Worm (Caenorhabditis elegans) whole organism, L1 larva: ENCODE results near the gene algn-13.

ENCODE experiments used
- C04F5.9 ChIP-seq: sonication (generic microtip); optimal IDR thresholded peaks from 2 replicates; lab custom pipeline; 2016; ENCODE audit warnings: missing genetic modification characterization, missing compliant biosample characterization
- C34B4.2 ChIP-seq: sonication (generic microtip); optimal IDR thresholded peaks from 2 replicates; lab custom pipeline; 2017; ENCODE audit warnings: mild to moderate bottlenecking, missing genetic modification characterization, missing compliant biosample characterization
- F16B12.6 ChIP-seq: fragments of 150-350 bp; optimal IDR thresholded peaks from 2 replicates; lab custom pipeline; 2014; ENCODE audit warnings: missing biosample characterization, missing genetic modification characterization
- aha-1 ChIP-seq: fragments of 150-350 bp; optimal IDR thresholded peaks from 2 replicates; lab custom pipeline; 2014; ENCODE audit warnings: missing biosample characterization, missing genetic modification characterization
- alr-1 ChIP-seq: fragments of 200-800 bp; sonication (Bioruptor generic); optimal IDR thresholded peaks from 2 replicates; lab custom pipeline; 2018; ENCODE audit warnings: borderline replicate concordance, mild to moderate bottlenecking, missing genetic modification characterization, missing compliant biosample characterization
- ama-1 ChIP-seq: fragments of 150-350 bp; optimal IDR thresholded peaks from 2 replicates; lab custom pipeline; 2014
- blmp-1 ChIP-seq: fragments of 150-350 bp; optimal IDR thresholded peaks from 2 replicates; lab custom pipeline; 2014; ENCODE audit warnings: missing biosample characterization, missing genetic modification characterization
- ceh-63 ChIP-seq: fragments of 200-800 bp; sonication (Bioruptor generic); optimal IDR thresholded peaks from 2 replicates; lab custom pipeline; 2018; ENCODE audit warnings: mild to moderate bottlenecking, missing genetic modification characterization, missing compliant biosample characterization
- ceh-82 ChIP-seq, 3 experiments: fragments of 150-350 bp in 1 of 3; sonication (generic microtip) in 2 of 3; optimal IDR thresholded peaks; 2 replicates each; lab custom pipeline; 2014 to 2017; ENCODE audit warnings: missing biosample characterization in 3 of 3, missing genetic modification characterization in 3 of 3
- efl-1 ChIP-seq, 4 experiments: fragments of 150-350 bp; optimal IDR thresholded peaks in 3 of 4; peaks in 1 of 4; 1 replicate in 1 of 4; 2 replicates in 3 of 4; lab custom pipeline; 2014; ENCODE audit warnings: missing biosample characterization in 2 of 4, missing genetic modification characterization in 2 of 4, missing genetic modification reagents in 2 of 4
- egl-13 ChIP-seq: sonication (generic microtip); optimal IDR thresholded peaks from 2 replicates; lab custom pipeline; 2016; ENCODE audit warnings: missing genotype, missing genetic modification reagents, missing genetic modification characterization, missing compliant biosample characterization
- elt-2 ChIP-seq: sonication (generic microtip); optimal IDR thresholded peaks from 2 replicates; lab custom pipeline; 2016; ENCODE audit warnings: missing genetic modification characterization, mild to moderate bottlenecking, inconsistent platforms, missing compliant biosample characterization, missing genetic modification reagents
- elt-3 ChIP-seq, 6 experiments: fragments of 150-350 bp in 1 of 6; sonication (generic microtip); optimal IDR thresholded peaks; 2 replicates each; lab custom pipeline; 2017 to 2018; ENCODE audit warnings: missing biosample characterization in 6 of 6, missing genetic modification characterization in 6 of 6, inconsistent platforms in 1 of 6
- grh-1 ChIP-seq: fragments of 200-800 bp; sonication (Bioruptor generic); IDR thresholded peaks from 2 replicates; pipeline ENCODE4 v1.3.6; 2022; ENCODE audit warnings: missing genetic modification reagents, missing genetic modification characterization, missing compliant biosample characterization
- hlh-4 ChIP-seq: sonication (generic microtip); optimal IDR thresholded peaks from 2 replicates; lab custom pipeline; 2016; ENCODE audit warnings: mild to moderate bottlenecking, missing genetic modification characterization, missing compliant biosample characterization
- irx-1 ChIP-seq: sonication (generic microtip); optimal IDR thresholded peaks from 2 replicates; lab custom pipeline; 2016; ENCODE audit warnings: missing genetic modification characterization, missing compliant biosample characterization
- jun-1 ChIP-seq: fragments of 150-350 bp; optimal IDR thresholded peaks from 2 replicates; lab custom pipeline; 2014; ENCODE audit warnings: missing biosample characterization, missing genetic modification reagents, missing genetic modification characterization
- lin-13 ChIP-seq: fragments of 150-350 bp; optimal IDR thresholded peaks from 2 replicates; lab custom pipeline; 2014; ENCODE audit warnings: missing biosample characterization, missing genetic modification reagents, missing genetic modification characterization
- lin-15B ChIP-seq: fragments of 150-350 bp; sonication (generic microtip); optimal IDR thresholded peaks from 3 replicates; lab custom pipeline; 2014; ENCODE audit warnings: missing biosample characterization, missing genetic modification characterization
- lsy-2 ChIP-seq, 2 experiments: fragments of 150-350 bp; optimal IDR thresholded peaks; 2 replicates each; lab custom pipeline; 2014; ENCODE audit warnings: missing biosample characterization in 2 of 2, missing genetic modification characterization in 2 of 2
- mab-9 ChIP-seq: fragments of 200-800 bp; sonication (Bioruptor generic); IDR thresholded peaks from 2 replicates; pipeline ENCODE4 v1.3.6; 2022; ENCODE audit warnings: missing genetic modification reagents, missing genetic modification characterization, missing compliant biosample characterization
- mef-2 ChIP-seq: fragments of 150-350 bp; optimal IDR thresholded peaks from 2 replicates; lab custom pipeline; 2014; ENCODE audit warnings: missing biosample characterization, missing genetic modification characterization
- mep-1 ChIP-seq: fragments of 150-350 bp; optimal IDR thresholded peaks from 2 replicates; lab custom pipeline; 2014; ENCODE audit warnings: missing biosample characterization, missing genetic modification characterization
- nhr-11 ChIP-seq: fragments of 150-350 bp; optimal IDR thresholded peaks from 2 replicates; lab custom pipeline; 2014; ENCODE audit warnings: missing biosample characterization, missing genetic modification characterization
- nhr-12 ChIP-seq: sonication (generic microtip); optimal IDR thresholded peaks from 2 replicates; lab custom pipeline; 2017; ENCODE audit warnings: missing biosample characterization, missing genetic modification characterization
- nhr-20 ChIP-seq: sonication (generic microtip); optimal IDR thresholded peaks from 2 replicates; lab custom pipeline; 2016; ENCODE audit warnings: mild to moderate bottlenecking, missing genetic modification characterization, missing compliant biosample characterization
- nhr-237 ChIP-seq: fragments of 150-350 bp; optimal IDR thresholded peaks from 2 replicates; lab custom pipeline; 2014; ENCODE audit warnings: missing biosample characterization, missing genetic modification characterization
- nhr-71 ChIP-seq: sonication (generic microtip); optimal IDR thresholded peaks from 2 replicates; lab custom pipeline; 2016; ENCODE audit warnings: mild to moderate bottlenecking, missing genetic modification characterization, moderate library complexity, missing compliant biosample characterization
- nhr-76 ChIP-seq: sonication (generic microtip); optimal IDR thresholded peaks from 2 replicates; lab custom pipeline; 2017; ENCODE audit warnings: missing biosample characterization, missing genetic modification characterization
- nhr-77 ChIP-seq: fragments of 150-350 bp; optimal IDR thresholded peaks from 2 replicates; lab custom pipeline; 2014; ENCODE audit warnings: missing biosample characterization, missing genetic modification characterization
- nhr-84 ChIP-seq: sonication (generic microtip); optimal IDR thresholded peaks from 2 replicates; lab custom pipeline; 2017; ENCODE audit warnings: missing biosample characterization, missing genetic modification characterization
- nhr-85 ChIP-seq: sonication (generic microtip); peaks from one replicate; lab custom pipeline; 2016; ENCODE audit warnings: missing genetic modification characterization, inconsistent platforms, missing compliant biosample characterization
- pag-3 ChIP-seq: sonication (generic microtip); optimal IDR thresholded peaks from 2 replicates; lab custom pipeline; 2017; ENCODE audit warnings: missing genetic modification characterization, mild to moderate bottlenecking, missing compliant biosample characterization, antibody characterized with exemption, borderline replicate concordance; ENCODE audit not compliant: insufficient read depth
- sptf-1 ChIP-seq: fragments of 150-350 bp; optimal IDR thresholded peaks from 2 replicates; lab custom pipeline; 2014; ENCODE audit warnings: missing biosample characterization, missing genetic modification characterization
- sup-37 ChIP-seq: fragments of 200-800 bp; sonication (Bioruptor generic); optimal IDR thresholded peaks from 2 replicates; lab custom pipeline; 2018; ENCODE audit warnings: mild to moderate bottlenecking, missing genetic modification characterization, missing compliant biosample characterization
- tbx-2 ChIP-seq: sonication (generic microtip); optimal IDR thresholded peaks from 2 replicates; lab custom pipeline; 2016; ENCODE audit warnings: missing genetic modification characterization, missing compliant biosample characterization
- unc-130 ChIP-seq: fragments of 150-350 bp; optimal IDR thresholded peaks from 2 replicates; lab custom pipeline; 2017; ENCODE audit warnings: missing biosample characterization, missing genetic modification characterization, inconsistent platforms
- unc-30 ChIP-seq: sonication (generic microtip); optimal IDR thresholded peaks from 2 replicates; lab custom pipeline; 2017; ENCODE audit warnings: missing biosample characterization, missing genetic modification characterization
- unc-86 ChIP-seq: sonication (generic microtip); optimal IDR thresholded peaks from 2 replicates; lab custom pipeline; 2016; ENCODE audit warnings: missing genetic modification characterization, missing compliant biosample characterization
- unc-98 ChIP-seq: fragments of 200-800 bp; sonication (Bioruptor generic); IDR thresholded peaks from 2 replicates; pipeline ENCODE4 v1.3.6; 2022; ENCODE audit warnings: missing genetic modification characterization, missing compliant biosample characterization
- ztf-11 ChIP-seq, 2 experiments: sonication (generic microtip); optimal IDR thresholded peaks; 2 replicates each; lab custom pipeline; 2016 to 2017; ENCODE audit warnings: missing genetic modification characterization in 2 of 2, missing biosample characterization in 1 of 2, missing compliant biosample characterization in 1 of 2

Gene algn-13

DNA sequence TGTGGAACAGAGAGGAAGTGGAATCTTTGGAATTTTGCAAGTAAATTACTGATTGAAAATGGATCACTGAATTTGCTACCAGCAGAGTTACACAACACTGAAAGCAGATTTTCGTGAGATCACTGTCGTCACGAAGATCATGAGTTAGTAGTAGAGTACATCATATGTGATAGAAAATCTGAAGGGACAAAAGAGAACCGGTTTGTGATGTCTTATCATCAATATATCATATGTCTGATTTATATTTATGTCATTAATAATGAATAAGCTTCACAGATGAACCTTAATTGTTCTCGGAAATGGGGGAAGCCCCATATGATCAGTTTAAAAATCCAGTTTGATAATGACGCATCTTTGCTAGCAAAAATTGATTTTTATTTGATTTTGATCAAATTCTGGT, 25.7 kb downstream of the algn-13 start (continued):
- TF ChIP-seq alr-1 (no peak), nhr-77 (tag; lab: Kevin White, UChicago) (no peak), nhr-237 (tag; lab: Kevin White, UChicago) (no peak), unc-86 (tag; lab: Kevin White, UChicago) (no peak), nhr-76 (tag; lab: Kevin White, UChicago) (no peak), mep-1 (tag; lab: Kevin White, UChicago) (no peak), nhr-84 (tag; lab: Kevin White, UChicago) (no peak), nhr-20 (tag; lab: Kevin White, UChicago) (peak; percentile 2), blmp-1 (tag; lab: Kevin White, UChicago) (peak; percentile 19), F16B12.6 (tag; lab: Kevin White, UChicago) (no peak), sup-37 (GFP tag; lab: Kevin White, UChicago) (no peak), mef-2 (no peak), mab-9 (no peak), nhr-85 (peak; percentile 77), ceh-63 (GFP tag; lab: Kevin White, UChicago) (no peak), ztf-11 (tag; optimal IDR thresholded peaks at IDR 0.05; lab: Kevin White, UChicago) (no peak), nhr-12 (tag; lab: Kevin White, UChicago) (no peak), unc-130 (tag; lab: Kevin White, UChicago) (no peak), ceh-82 (tag; optimal IDR thresholded peaks at IDR 0.05; lab: Kevin White, UChicago) (no peak), nhr-11 (tag; lab: Kevin White, UChicago) (no peak), elt-2 (tag; lab: Kevin White, UChicago) (no peak), elt-3 (tag; optimal IDR thresholded peaks at IDR 0.05; lab: Kevin White, UChicago) (peak in 2 of 6 experiments; percentile 25 to 31), sptf-1 (tag; lab: Kevin White, UChicago) (no peak), lin-13 (GFP tag; lab: Kevin White, UChicago) (no peak), C34B4.2 (no peak), lin-15B (tag; lab: Kevin White, UChicago) (no peak), hlh-4 (tag; lab: Kevin White, UChicago) (no peak)

DNA sequence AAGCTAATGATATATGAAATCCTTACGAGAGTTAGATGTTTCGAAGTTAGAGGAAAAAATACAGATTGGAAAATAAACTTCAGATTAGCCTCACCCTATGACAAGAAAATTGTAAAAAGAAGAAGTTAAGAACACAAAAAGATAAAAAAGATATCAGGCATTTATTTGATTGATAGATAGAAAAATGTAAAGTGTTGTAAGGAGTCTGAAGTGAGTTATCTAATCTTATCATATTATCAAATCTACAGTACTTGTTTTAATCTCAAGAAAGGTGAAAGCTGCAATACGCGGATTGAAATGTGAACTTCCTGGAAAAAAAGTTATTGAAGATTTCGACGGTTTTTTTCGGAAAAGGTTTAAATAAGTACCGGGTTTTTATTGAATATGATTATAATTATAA, 26.4 kb downstream of the algn-13 start:
- TF ChIP-seq egl-13 (no peak), lsy-2 (tag; optimal IDR thresholded peaks at IDR 0.05; lab: Kevin White, UChicago) (peak in 1 of 2 experiments; percentile 2), unc-86 (tag; lab: Kevin White, UChicago) (no peak), tbx-2 (no peak), aha-1 (tag; lab: Kevin White, UChicago) (no peak), alr-1 (no peak), elt-3 (tag; optimal IDR thresholded peaks at IDR 0.05; lab: Kevin White, UChicago) (peak in 5 of 6 experiments; percentile 25 to 93 (median 82)), nhr-71 (no peak), ceh-63 (GFP tag; lab: Kevin White, UChicago) (no peak), blmp-1 (tag; lab: Kevin White, UChicago) (peak; percentile 41), efl-1 (optimal IDR thresholded peaks at IDR 0.05; lab: Kevin White, UChicago) (no peak), efl-1 (GFP tag; optimal IDR thresholded peaks at IDR 0.05 in 1 of 2; lab: Kevin White, UChicago) (no peak), unc-98 (GFP tag; lab: Robert Waterston, UW) (no peak), C04F5.9 (no peak), pag-3 (tag; lab: Kevin White, UChicago) (no peak), jun-1 (no peak), unc-30 (tag; lab: Kevin White, UChicago) (no peak)

DNA sequence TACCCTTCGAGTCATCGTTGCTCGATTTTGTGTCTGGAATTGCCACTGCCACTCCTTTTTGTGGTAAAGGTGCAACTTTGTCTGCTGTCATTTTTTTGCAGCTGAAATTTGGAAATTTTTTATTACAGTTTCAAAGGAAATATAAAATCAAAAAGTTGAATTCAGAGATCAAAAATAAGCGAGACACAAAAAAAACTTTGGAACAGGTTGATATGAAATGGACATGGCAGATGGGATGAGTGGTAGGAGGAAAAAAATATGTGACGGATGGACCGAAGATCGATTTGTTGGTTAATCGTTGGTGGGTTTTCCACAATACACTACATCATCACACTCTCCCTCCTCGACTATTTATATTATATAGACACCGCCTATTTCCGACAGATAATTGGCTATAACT, 27.2 kb downstream of the algn-13 start, which contains the start of gene R10D12.1:
Gene R10D12.1 (minus strand): TSS at position 101 of the 400 bp plus-strand sequence.
- TF ChIP-seq grh-1 (GFP tag; lab: Robert Waterston, UW) (0 out of 2 replicates have a peak, but pooled peaks have one; percentile 25), ama-1 (lab: Kevin White, UChicago) (peak; percentile 30), elt-3 (tag; optimal IDR thresholded peaks at IDR 0.05; lab: Kevin White, UChicago) (peak in 1 of 6 experiments; percentile 40), irx-1 (tag; lab: Kevin White, UChicago) (no peak), mef-2 (no peak), nhr-20 (tag; lab: Kevin White, UChicago) (peak; percentile 2)
